Worm (Caenorhabditis elegans): ENCODE results near the gene srbc-55.
A peak's percentile ranks its signal among the peaks of the same experiment; 100 is the strongest.

DNA sequence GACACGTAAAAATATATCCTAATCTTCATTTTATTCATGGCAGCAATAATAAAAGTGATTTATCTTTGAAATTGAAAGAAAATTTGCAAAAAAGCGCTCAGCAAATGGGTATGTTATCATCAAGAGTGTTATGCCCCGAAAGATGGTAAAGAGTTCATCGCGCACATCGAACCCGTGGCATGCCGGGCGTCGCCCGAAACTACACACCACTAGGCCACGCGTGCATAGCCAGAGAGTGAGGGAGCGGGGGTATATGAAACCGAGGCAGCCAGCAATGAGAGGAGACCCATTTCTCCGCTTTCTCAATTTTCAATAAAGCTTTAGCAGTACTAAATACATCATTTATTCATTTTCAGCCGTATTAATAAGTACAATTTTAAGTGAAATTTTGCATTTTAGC, 44.0 kb upstream of the srbc-55 start:
- TF ChIP-seq unc-130 (GFP tag; optimal IDR thresholded peaks at IDR 0.05) (peak; percentile 84), nhr-25 (tag; optimal IDR thresholded peaks at IDR 0.05; ENCODE audit: borderline replicate concordance, insufficient read depth) (no peak), lin-13 (GFP tag; optimal IDR thresholded peaks at IDR 0.05) (peak; percentile 47), aha-1 (tag) (peak; percentile 64), F37D6.2 (tag; optimal IDR thresholded peaks at IDR 0.05) (peak; percentile 59), unc-39 (tag; optimal IDR thresholded peaks at IDR 0.05) (no peak), hlh-30 (tag; optimal IDR thresholded peaks at IDR 0.05; ENCODE audit: insufficient read depth) (peak; percentile 78), madf-9 (GFP tag; conservative IDR thresholded peaks at IDR 0.05) (peak; percentile 93), lin-15B (tag; optimal IDR thresholded peaks at IDR 0.05) (no peak), nhr-41 (GFP tag; IDR thresholded peaks at IDR 0.05) (peak; percentile 95)

Measured in whole organism, L4 larva.